Fruit fly (Drosophila melanogaster): ENCODE data around the gene Timp.

DNA sequence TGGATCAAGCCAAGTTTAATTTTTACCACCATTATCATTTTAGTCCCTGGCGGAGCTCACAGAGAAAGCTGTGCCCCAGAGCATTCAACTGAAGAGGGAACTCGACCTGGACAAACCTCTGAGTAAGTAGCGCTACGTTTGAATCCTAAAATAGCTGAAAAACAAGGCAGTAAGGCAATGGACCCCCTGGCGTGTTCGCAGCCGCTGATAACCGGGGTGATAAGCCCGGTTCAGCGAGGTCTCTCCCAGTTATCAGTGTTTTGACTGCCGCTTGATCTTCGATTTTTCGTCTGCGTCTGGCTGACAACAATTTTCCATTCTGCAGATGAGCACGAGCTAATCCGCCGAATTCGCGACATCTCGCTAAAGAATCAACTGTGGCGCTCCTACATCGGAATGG, 39.0 kb upstream of the Timp start:
- TF ChIP-seq CG8478 (optimal IDR thresholded peaks at IDR 0.05) = no peak
- no peak for TF ChIP-seq CTCF (optimal IDR thresholded peaks at IDR 0.05)
